Fruit fly (Drosophila melanogaster) whole organism, wandering third instar larva: ENCODE results near the gene Hpr1.

Experiments used
- CG32264 ChIP-seq: fragments of 200-800 bp; sonication (Bioruptor generic); optimal IDR thresholded peaks from 2 replicates; lab custom pipeline; 2016; ENCODE audit warnings: missing biosample characterization, missing genetic modification characterization
- Jra ChIP-seq: sonication (Bioruptor generic); optimal IDR thresholded peaks from 2 replicates; lab custom pipeline; 2016; ENCODE audit warnings: missing biosample characterization, missing genetic modification characterization
- Myc ChIP-seq: fragments of >200 bp; optimal IDR thresholded peaks from 2 replicates; lab custom pipeline; 2017
- OdsH ChIP-seq: fragments of 200-800 bp; sonication (Bioruptor generic); optimal IDR thresholded peaks from 2 replicates; lab custom pipeline; 2016; ENCODE audit warnings: missing biosample characterization, mild to moderate bottlenecking, missing genetic modification characterization
- ey ChIP-seq: fragments of 200-800 bp; sonication (Bioruptor generic); optimal IDR thresholded peaks from 2 replicates; lab custom pipeline; 2016; ENCODE audit warnings: missing biosample characterization, missing genetic modification characterization
- foxo ChIP-seq, 2 experiments: fragments of 200-800 bp; sonication (Bioruptor generic); optimal IDR thresholded peaks; 2 replicates in 1 of 2; 3 replicates in 1 of 2; lab custom pipeline; 2016 to 2017; ENCODE audit warnings: missing biosample characterization in 2 of 2, missing genetic modification characterization in 2 of 2
- psq ChIP-seq: fragments of 200-800 bp; sonication (Bioruptor generic); optimal IDR thresholded peaks from 3 replicates; lab custom pipeline; 2017; ENCODE audit warnings: missing biosample characterization, mild to moderate bottlenecking, missing genetic modification characterization, moderate library complexity
- tai ChIP-seq: sonication (Bioruptor generic); optimal IDR thresholded peaks from 2 replicates; lab custom pipeline; 2016; ENCODE audit warnings: missing biosample characterization, missing genetic modification characterization

dm6 chr3R:5771614-5772202 lies 49.5 kb downstream of the Hpr1 start:
- TF ChIP-seq Myc (lab: Kevin White, UChicago) (no peak), OdsH (GFP tag; lab: Kevin White, UChicago) (no peak), tai (GFP tag; lab: Kevin White, UChicago) (no peak), CG32264 (GFP tag; lab: Kevin White, UChicago) (no peak), foxo (GFP tag; optimal IDR thresholded peaks at IDR 0.05; lab: Kevin White, UChicago) (no peak), psq (GFP tag; lab: Kevin White, UChicago) (no peak), ey (GFP tag; lab: Kevin White, UChicago) (no peak), Jra (no peak)
